Worm (Caenorhabditis elegans): ENCODE measurements around the gene pks-1.

DNA sequence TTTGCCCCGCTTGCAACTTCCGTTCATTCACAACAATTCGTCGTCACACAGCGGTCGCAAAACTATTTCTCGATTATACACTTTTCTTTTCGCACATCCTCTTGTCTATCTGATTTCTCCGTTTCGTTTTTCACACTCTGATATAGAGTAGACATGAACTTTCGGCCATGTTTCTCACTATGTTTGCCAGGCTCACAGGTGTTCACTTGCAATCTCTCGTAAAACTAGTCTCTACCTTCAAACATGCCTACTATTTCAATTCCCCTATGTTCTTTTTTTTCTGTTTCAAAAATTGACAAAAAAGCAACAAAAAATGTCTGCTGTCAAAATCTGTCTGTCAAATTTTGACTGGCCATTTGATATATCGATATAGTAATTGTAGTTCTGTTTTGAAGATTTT lies 43.6 kb downstream of the pks-1 start:
- no peak for TF ChIP-seq dao-5 (tag; optimal IDR thresholded peaks at IDR 0.05)
- TF ChIP-seq him-1 (tag; optimal IDR thresholded peaks at IDR 0.05): no peak
- no peak for TF ChIP-seq W03F9.2 (tag; optimal IDR thresholded peaks at IDR 0.05)

All from whole organism, L4/young adult.